Worm (Caenorhabditis elegans): ENCODE results near the gene glb-28.

glb-28 gene

DNA sequence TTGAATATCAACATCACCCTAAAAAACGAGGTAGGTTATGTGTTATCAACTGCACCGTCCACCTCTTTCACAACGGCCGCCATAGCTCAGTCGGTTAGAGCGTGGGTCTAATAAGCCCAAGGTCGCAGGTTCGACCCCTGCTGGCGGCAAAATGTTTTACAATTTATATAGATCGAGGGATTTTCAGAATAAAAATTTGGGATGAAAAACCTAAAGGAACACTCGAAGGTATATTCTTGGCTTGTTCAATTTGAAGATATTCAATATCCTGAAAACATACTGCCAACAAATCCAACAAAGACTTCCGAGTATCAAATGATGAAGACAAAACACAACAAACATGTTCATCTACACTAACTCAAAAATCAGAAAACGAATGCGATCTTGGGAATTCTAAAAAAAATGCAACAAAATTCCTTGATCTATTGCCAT lies 19.6 kb downstream of the glb-28 start (continued):
- TF ChIP-seq nhr-42 (GFP tag; IDR thresholded peaks at IDR 0.05) (no peak), mes-2 (tag; optimal IDR thresholded peaks at IDR 0.05; ENCODE audit: poor library complexity, severe bottlenecking) (peak; percentile 74), nhr-48 (tag; optimal IDR thresholded peaks at IDR 0.05) (peak; percentile 69), rbr-2 (tag; optimal IDR thresholded peaks at IDR 0.05) (peak; percentile 39), F26F4.8 (GFP tag; conservative IDR thresholded peaks at IDR 0.05) (peak; percentile 65; the same call in 1 of the 2 replicates), lim-7 (GFP tag; IDR thresholded peaks at IDR 0.05) (peak; percentile 95), php-3 (GFP tag; IDR thresholded peaks at IDR 0.05) (no peak), T20F7.1 (GFP tag; optimal IDR thresholded peaks at IDR 0.05) (peak; percentile 56), vab-7 (GFP tag; IDR thresholded peaks at IDR 0.05) (peak; percentile 86), attf-4 (tag; optimal IDR thresholded peaks at IDR 0.05) (no peak), daf-16 (GFP tag; optimal IDR thresholded peaks at IDR 0.05) (peak; percentile 55 to 88), daf-16 (tag; optimal IDR thresholded peaks at IDR 0.05) (peak; percentile 66), Y48G9A.11 (GFP tag; IDR thresholded peaks at IDR 0.05) (0 out of 2 replicates have a peak, but pooled peaks have one; percentile 28), cey-2 (tag; optimal IDR thresholded peaks at IDR 0.05; ENCODE audit: borderline replicate concordance, insufficient read depth) (peak; percentile 57)

DNA sequence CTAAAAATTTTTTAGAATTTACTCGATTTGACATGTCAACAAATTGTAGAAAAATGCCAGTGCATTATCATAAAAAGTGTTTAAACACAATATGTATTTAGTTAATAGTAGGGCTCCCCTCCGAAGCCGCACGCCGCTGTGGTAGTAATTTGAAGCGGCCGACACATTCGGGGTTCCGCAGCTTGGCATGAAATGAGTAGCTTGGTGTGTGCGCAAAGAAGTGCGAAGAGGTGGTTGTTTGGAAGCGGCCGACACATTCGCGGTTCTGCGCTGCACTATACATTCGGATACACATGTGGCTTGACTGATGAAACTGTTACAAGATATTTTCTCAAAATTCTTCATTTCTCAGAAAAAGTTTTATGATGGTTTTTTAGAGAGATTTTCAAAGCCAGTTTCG lies 31.5 kb downstream of the glb-28 start:
- TF ChIP-seq hif-1 (tag; optimal IDR thresholded peaks at IDR 0.05) (no peak), hlh-30 (tag; optimal IDR thresholded peaks at IDR 0.05; ENCODE audit: insufficient read depth) (no peak), lin-15B (tag; optimal IDR thresholded peaks at IDR 0.05) (no peak), dpl-1 (GFP tag; optimal IDR thresholded peaks at IDR 0.05) (no peak), aha-1 (tag) (peak; percentile 61), fos-1 (tag; optimal IDR thresholded peaks at IDR 0.05) (no peak)

DNA sequence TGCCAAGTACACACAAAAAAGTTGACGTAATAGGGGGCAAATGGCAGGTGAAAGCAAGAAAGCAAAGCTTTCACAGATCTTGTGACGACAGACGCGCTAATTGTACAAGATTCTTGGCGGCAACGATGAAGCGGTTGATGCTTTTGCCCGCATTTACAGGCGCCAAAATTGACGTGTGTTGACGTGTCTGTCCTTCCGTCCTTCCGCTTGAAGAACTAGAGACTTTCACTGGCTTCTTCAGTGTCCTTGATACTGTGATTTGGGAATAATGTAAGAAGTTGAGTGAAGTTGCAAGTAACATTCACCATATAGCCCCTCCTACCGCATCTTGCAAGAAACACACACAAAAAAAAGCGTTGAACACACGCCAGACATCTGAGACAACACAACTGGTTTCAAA lies 33.3 kb downstream of the glb-28 start, which contains the start of gene jud-4:
Gene jud-4, plus strand, starts transcription at position 376 of the 400 bp plus-strand sequence.
- no peak for TF ChIP-seq nhr-11 (tag; optimal IDR thresholded peaks at IDR 0.05)
- TF ChIP-seq nhr-41 (GFP tag; IDR thresholded peaks at IDR 0.05) = 0 out of 2 replicates have a peak, but pooled peaks have one; percentile 27
- no peak for TF ChIP-seq arid-1 (GFP tag; conservative IDR thresholded peaks at IDR 0.05)

DNA sequence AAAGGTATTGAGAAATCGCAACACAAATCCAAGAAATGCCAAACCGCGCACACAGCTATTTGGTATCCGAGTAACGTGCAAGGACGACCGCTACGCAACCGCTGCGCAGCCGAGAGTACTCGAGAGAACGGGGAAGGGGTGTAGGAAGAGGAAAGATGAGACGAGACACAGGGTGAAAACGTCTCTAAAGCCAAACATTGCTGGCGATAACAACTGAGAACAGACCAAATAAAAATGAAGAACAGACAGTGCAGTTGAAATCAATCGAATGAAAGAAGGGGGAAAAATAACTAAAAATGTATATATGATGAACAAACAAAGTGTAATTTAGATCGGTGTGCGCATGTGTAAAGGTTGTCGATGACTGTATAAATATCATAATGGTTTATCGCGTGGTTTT lies 35.8 kb downstream of the glb-28 start:
- no peak for TF ChIP-seq set-16 (GFP tag; IDR thresholded peaks at IDR 0.05)
- no peak for TF ChIP-seq egl-27 (tag; optimal IDR thresholded peaks at IDR 0.05)
- peak; percentile 64 for TF ChIP-seq hlh-30 (tag; optimal IDR thresholded peaks at IDR 0.05; ENCODE audit: insufficient read depth)
- TF ChIP-seq mdl-1 (tag; optimal IDR thresholded peaks at IDR 0.05) = peak in 1 of 2 experiments; percentile 59
- TF ChIP-seq aha-1 (tag) = peak; percentile 28
- TF ChIP-seq mxl-3 (GFP tag; optimal IDR thresholded peaks at IDR 0.05) = peak; percentile 42
- TF ChIP-seq daf-8 (GFP tag; IDR thresholded peaks at IDR 0.05) = no peak
- TF ChIP-seq mep-1 (tag; optimal IDR thresholded peaks at IDR 0.05) = peak; percentile 61
- peak; percentile 25 for TF ChIP-seq nhr-28 (tag; optimal IDR thresholded peaks at IDR 0.05)
- peak; percentile 26 for TF ChIP-seq mes-2 (tag; optimal IDR thresholded peaks at IDR 0.05; ENCODE audit: poor library complexity, severe bottlenecking)
- no peak for TF ChIP-seq T26A8.4 (GFP tag; IDR thresholded peaks at IDR 0.05)
- peak in 1 of 2 experiments; percentile 24 for TF ChIP-seq lsy-2 (tag; optimal IDR thresholded peaks at IDR 0.05)
- TF ChIP-seq nhr-11 (tag; optimal IDR thresholded peaks at IDR 0.05) = peak; percentile 9
- peak; percentile 41 for TF ChIP-seq nhr-6 (tag; optimal IDR thresholded peaks at IDR 0.05)
- peak; percentile 39 for TF ChIP-seq ztf-7 (tag; optimal IDR thresholded peaks at IDR 0.05)
- no peak for TF ChIP-seq pha-4 (GFP tag; IDR thresholded peaks at IDR 0.05)
- TF ChIP-seq pha-4 (tag; optimal IDR thresholded peaks at IDR 0.05) = no peak
- TF ChIP-seq unc-62 (GFP tag; optimal IDR thresholded peaks at IDR 0.05 in 1 of 2) = peak in 1 of 2 experiments; percentile 97
- TF ChIP-seq unc-62 (tag; optimal IDR thresholded peaks at IDR 0.05) = no peak
- TF ChIP-seq vab-7 (GFP tag; IDR thresholded peaks at IDR 0.05) = no peak
- no peak for TF ChIP-seq daf-16 (GFP tag; optimal IDR thresholded peaks at IDR 0.05)
- TF ChIP-seq daf-16 (tag; optimal IDR thresholded peaks at IDR 0.05) = peak; percentile 26
- peak; percentile 1 for TF ChIP-seq nhr-25 (tag; optimal IDR thresholded peaks at IDR 0.05; ENCODE audit: borderline replicate concordance, insufficient read depth)
- TF ChIP-seq hmg-1.1 (GFP tag; IDR thresholded peaks at IDR 0.05) = 0 out of 2 replicates have a peak, but pooled peaks have one; percentile 25
- peak; percentile 43 for TF ChIP-seq dve-1 (tag; optimal IDR thresholded peaks at IDR 0.05; ENCODE audit: insufficient read depth)
- TF ChIP-seq hlh-11 (tag; optimal IDR thresholded peaks at IDR 0.05) = peak; percentile 61
